Worm (Caenorhabditis elegans): ENCODE results near the gene F10D2.8.

Gene F10D2.8

DNA sequence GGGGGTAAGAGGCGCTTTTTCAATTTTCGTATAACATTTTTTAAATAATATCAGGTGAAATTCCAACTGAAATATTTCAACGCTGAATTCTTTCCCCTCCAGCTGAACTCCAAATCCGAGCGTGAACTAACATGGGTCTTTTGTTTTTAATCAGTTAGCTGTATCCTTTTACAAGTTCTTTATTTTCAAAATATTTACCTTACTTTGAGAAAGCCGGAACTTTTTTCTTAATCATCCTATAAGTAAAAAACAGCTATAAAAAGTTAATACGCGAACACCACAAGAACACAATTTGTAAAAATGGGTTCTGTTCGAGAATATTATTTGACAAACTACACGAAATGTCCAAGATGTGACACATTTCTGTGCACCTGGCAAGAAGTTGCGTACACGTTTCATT, 13.7 kb upstream of the F10D2.8 start, which contains the start of gene srh-83:
srh-83 (plus strand) TSS at position 301 of the 400 bp plus-strand sequence.
- TF ChIP-seq W03F9.2 (tag; optimal IDR thresholded peaks at IDR 0.05) (no peak), dao-5 (tag; optimal IDR thresholded peaks at IDR 0.05) (no peak), him-1 (tag; optimal IDR thresholded peaks at IDR 0.05) (no peak)

DNA sequence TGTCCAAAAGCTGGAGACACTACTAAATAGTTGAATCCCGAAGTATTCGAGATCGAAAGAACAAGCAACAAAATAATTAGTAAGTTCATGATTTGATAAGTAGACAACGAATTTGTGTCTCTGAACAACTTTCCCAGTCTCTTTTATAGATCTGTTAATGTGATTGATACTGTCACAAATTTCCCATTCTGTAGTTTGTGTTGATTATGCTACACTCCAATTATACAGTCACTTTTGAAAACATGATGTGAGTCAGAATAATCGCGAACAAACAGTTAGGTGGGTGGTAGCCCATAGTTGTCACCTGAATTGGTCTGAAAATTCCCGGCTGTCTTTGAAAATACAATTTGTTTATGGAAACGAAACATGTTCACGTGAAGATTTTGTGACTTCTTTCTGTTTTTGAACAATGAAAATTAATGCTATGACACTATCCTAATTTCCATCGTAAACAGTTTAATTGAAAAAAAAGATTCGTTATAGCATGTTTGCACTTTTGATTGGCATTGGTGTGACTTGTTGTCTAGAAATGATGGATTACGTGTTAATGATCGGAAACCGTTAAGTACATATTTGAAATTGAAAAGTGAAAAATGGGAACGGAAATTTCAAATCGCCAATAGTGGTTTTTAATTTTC, 13.1 kb upstream of the F10D2.8 start, which contains the start of gene ugt-41:
ugt-41 (minus strand) TSS at position 119 of the 638 bp plus-strand sequence.
- TF ChIP-seq him-1 (tag; optimal IDR thresholded peaks at IDR 0.05) (no peak), dao-5 (tag; optimal IDR thresholded peaks at IDR 0.05) (no peak), W03F9.2 (tag; optimal IDR thresholded peaks at IDR 0.05) (no peak)

DNA sequence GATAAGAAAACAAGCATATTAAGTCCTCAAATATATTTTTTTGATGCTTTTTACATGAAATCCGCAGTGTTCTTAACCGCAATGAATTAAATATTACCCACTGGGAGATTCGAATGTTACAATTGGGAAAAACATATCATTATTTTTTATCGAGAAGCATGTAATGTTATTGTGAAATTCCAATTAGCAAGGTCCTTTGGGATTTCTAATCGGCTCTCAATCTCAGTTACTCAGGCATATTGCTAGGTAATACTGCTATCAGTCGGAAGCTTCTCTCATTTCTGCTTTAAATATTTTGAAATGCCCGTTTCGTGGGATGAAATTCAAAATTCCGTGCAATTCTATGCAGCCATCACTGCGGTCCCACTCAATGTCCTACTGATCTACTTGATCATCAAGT, 8.9 kb upstream of the F10D2.8 start, which contains the start of gene str-204:
str-204 (plus strand) TSS at position 301 of the 400 bp plus-strand sequence.
- TF ChIP-seq him-1 (tag; optimal IDR thresholded peaks at IDR 0.05) (no peak), dao-5 (tag; optimal IDR thresholded peaks at IDR 0.05) (no peak), W03F9.2 (tag; optimal IDR thresholded peaks at IDR 0.05) (no peak)

DNA sequence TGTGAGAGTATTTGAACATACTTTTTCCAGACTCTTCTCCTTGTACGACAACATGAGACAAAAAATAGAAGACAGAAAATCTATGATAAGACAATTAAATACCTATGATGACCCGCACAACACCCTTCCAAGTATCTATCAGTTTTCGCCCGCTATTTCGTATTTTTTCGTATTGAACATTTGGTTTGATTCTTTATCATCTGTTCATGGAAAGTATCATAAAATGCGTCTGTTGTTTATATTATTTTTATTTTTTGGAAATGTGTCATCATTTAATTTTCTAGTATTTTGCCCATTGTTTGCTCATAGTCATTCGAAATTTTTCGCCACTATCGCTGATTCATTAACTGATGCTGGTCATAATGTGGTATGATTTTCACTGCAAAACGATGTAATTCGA, 6.6 kb upstream of the F10D2.8 start, which contains the start of gene ugt-39:
ugt-39 (plus strand) TSS at position 54 of the 400 bp plus-strand sequence.
- TF ChIP-seq W03F9.2 (tag; optimal IDR thresholded peaks at IDR 0.05) (no peak), dao-5 (tag; optimal IDR thresholded peaks at IDR 0.05) (no peak), him-1 (tag; optimal IDR thresholded peaks at IDR 0.05) (no peak)

DNA sequence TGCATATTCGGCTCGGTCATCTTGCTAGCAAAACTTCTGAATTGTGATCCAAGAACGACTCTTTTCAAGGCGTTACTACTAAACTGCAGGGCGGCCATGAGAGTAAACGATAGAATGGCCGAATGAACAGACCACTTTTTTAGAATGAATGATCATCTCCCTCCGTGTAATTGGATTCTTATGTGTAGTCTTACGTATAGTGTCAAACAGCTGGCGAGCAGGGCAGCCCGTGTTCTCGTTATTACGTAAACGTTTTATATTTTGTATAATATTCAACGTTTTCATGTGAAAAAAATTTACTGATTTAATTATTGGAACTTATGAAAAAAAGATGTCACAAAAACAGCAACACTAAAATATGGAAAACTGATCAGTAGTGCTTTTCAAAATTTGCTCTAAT, 5.6 kb upstream of the F10D2.8 start, which contains the start of gene F10D2.10:
F10D2.10 (minus strand) TSS at position 101 of the 400 bp plus-strand sequence.
- no peak for TF ChIP-seq W03F9.2 (tag; optimal IDR thresholded peaks at IDR 0.05)
- TF ChIP-seq dao-5 (tag; optimal IDR thresholded peaks at IDR 0.05) = no peak
- no peak for TF ChIP-seq him-1 (tag; optimal IDR thresholded peaks at IDR 0.05)

DNA sequence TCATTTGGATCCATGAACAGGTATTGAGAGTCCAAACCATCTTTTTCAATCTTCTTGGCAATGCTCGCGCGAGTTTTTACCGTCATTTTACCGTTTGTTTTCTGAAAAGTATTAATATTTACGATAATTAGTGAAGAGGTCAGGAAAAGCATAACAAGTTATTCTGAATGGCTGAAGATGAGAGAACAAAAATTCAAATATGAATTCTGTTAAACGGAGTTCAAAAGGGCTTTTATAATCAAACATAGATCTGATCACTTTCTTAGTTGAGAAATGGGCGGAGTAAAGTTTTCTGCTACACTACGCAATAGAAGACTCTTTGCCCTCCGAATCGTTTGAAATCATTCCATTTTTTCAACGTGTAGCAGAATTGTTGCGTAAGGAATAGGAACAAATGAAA, 2.5 kb upstream of the F10D2.8 start, which contains the start of gene fat-7:
fat-7 (minus strand) TSS at position 101 of the 400 bp plus-strand sequence.
- TF ChIP-seq dao-5 (tag; optimal IDR thresholded peaks at IDR 0.05) (no peak), him-1 (tag; optimal IDR thresholded peaks at IDR 0.05) (no peak), W03F9.2 (tag; optimal IDR thresholded peaks at IDR 0.05) (no peak)

DNA sequence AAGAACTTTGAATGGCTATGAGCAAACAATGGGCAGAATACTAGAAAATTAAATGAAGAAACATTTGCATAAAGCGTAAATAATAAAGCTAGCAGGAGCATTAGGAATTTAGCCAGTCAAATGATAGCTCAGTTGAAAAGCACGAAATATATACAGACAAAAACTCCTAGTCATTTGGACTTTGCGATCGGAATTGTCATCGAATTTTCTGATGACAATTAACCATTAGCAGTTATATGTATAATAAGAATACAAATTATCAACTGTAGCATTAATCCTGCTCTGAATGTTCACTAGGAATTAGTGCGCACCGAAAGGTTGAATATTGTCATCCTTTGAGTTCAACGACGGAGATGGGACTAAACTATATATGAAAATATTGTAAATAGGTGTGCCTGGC, 3.1 kb downstream of the F10D2.8 start, which contains the start of gene ugt-38:
ugt-38 (minus strand) TSS at position 101 of the 400 bp plus-strand sequence.
- TF ChIP-seq him-1 (tag; optimal IDR thresholded peaks at IDR 0.05) (no peak), W03F9.2 (tag; optimal IDR thresholded peaks at IDR 0.05) (no peak), dao-5 (tag; optimal IDR thresholded peaks at IDR 0.05) (no peak)

DNA sequence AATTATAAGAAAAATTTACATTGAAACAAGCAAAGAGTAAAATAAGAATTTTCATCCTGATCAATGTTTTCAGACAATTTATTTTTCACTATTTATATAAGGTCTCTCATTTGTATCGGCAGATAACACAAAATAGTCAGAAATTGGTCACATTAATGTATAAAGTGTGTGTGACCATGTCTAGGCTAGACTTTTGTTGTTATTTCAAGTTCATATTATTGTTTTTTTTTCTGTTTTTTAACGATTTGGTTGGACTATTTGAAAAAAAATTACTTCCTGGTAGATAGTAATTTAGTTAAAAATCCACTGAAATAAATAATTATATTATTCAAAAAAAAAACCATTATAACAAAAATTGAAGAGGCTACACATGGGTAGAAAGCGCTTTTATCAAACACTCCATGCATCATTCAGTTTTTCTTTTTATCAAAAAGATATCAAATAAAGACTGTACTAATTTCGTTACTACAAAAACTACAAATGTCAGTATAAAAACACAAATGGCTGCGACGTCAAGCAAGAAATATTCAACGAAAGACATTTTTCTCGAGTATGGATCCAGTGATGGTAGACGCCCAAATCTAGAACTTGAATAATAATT, 5.2 kb downstream of the F10D2.8 start, which contains the start of gene ugt-37:
ugt-37 (minus strand) TSS at position 69 of the 601 bp plus-strand sequence.
- no peak for TF ChIP-seq W03F9.2 (tag; optimal IDR thresholded peaks at IDR 0.05)

DNA sequence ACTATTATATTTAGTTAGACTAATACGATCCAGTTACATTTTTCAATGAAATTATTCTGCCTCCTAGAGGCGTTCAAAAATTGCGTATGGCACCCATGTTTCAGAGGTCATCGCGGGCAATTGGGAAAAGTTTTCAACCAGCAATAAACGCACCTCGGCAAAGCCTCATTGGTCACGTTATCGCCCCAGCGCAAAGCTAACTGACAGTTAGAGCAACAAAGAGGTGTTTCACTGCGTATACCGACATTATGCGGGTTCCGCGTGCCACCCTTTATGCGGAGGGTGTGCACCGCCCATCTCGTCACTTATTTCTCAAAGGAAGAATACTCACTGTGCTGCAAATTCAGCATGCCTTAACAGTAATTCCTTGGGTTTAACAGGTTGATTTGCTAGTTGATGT, 7.9 kb downstream of the F10D2.8 start:
- TF ChIP-seq dao-5 (tag; optimal IDR thresholded peaks at IDR 0.05) (no peak), W03F9.2 (tag; optimal IDR thresholded peaks at IDR 0.05) (no peak), him-1 (tag; optimal IDR thresholded peaks at IDR 0.05) (no peak)

DNA sequence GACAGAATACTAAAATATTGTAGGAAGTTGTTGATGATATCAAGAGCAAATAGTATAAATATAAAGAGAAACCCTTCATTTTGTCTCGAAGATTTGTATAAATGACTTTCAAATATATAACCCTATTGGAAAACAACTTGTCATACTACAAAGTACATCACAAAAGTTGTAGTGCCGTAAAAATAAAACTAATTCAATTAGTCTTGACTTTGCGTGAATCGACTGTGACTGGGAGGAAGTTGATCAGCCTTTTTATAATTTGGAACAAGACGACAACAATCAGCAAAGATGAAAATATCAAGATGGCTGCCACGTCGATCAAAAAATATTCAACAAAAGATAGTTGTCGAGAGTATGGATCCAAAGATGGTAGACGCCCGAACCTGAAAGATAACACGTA, 8.7 kb downstream of the F10D2.8 start, which contains the start of gene ugt-40:
ugt-40 (minus strand) TSS at position 101 of the 400 bp plus-strand sequence.
- TF ChIP-seq W03F9.2 (tag; optimal IDR thresholded peaks at IDR 0.05) = no peak
- no peak for TF ChIP-seq him-1 (tag; optimal IDR thresholded peaks at IDR 0.05)
- TF ChIP-seq dao-5 (tag; optimal IDR thresholded peaks at IDR 0.05) = no peak

DNA sequence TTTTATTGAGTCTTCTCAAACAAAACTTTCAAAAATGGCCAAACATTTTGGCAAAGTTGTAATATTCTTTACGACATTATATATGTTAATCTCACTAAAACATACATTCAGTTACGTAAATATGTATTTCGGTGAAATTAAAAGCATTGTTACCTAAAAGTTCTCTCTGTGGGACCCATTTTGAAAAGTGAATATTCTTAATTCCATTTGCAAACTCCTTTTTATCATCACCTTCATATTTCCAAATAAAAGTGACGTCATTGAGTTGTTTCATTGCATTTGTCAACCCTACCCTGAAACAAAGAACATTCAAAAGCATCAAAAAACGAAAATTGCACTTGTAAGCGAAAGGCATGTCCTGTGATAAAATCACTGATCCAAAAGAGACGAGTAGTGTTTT, 10.1 kb downstream of the F10D2.8 start:
- TF ChIP-seq him-1 (tag; optimal IDR thresholded peaks at IDR 0.05) (no peak), W03F9.2 (tag; optimal IDR thresholded peaks at IDR 0.05) (no peak), dao-5 (tag; optimal IDR thresholded peaks at IDR 0.05) (no peak)

DNA sequence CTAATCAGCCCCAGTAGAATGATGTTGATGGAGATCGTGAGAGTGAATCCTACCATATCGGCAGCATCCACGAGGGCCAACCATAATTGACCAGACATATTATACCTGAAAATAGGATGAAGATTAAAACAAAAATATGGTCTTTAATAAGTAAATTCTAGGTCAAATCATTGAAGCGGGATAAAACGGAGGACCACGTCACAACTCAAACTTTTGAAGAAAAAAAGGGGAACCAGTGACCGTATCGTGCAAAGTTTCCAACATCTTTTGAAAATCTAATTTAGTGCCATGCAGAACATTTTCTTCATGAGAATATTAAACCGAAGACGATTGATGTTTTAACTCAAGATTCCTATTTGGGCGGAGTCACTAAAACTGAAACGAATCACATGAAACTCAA, 12.2 kb downstream of the F10D2.8 start, which contains the start of gene str-112:
str-112 (minus strand) TSS at position 101 of the 400 bp plus-strand sequence.
- TF ChIP-seq dao-5 (tag; optimal IDR thresholded peaks at IDR 0.05) (no peak), W03F9.2 (tag; optimal IDR thresholded peaks at IDR 0.05) (no peak), him-1 (tag; optimal IDR thresholded peaks at IDR 0.05) (no peak)

DNA sequence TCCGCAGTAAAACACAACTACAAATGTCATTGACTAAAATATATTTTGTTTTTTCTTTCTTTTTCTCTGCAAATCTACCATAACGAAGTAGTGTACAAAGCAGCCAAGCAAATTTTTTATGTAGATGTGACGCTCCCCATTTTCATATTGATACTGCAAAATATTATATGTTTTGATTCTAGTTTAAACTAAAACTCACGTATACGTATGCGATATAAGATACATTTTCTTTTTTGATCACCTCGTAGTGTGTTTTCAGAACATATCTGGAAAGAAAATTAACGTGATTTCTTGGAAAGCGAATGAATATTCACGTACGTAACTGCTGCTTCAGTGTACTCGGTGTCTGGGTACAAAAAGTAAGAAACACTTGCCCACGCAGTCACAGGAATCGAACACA, 13.7 kb downstream of the F10D2.8 start:
- TF ChIP-seq dao-5 (tag; optimal IDR thresholded peaks at IDR 0.05) (no peak), him-1 (tag; optimal IDR thresholded peaks at IDR 0.05) (no peak), W03F9.2 (tag; optimal IDR thresholded peaks at IDR 0.05) (no peak)

DNA sequence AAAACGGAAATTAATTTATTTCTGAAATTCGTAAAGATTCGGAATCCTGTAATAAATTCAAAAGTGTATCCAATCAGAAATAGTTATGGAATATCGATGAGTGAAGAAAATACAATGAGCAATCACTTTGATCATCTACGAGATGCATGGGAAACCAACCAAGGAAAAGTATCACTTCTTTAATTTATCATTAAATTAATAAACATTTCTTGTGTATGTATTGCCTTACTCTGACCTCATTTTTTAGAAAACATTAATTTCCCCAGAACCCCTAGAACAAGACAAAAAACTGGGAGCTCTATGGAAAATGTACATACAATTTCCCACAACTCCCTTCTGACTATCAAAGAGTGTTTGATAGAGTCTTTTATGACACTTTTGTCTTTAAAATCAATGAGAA, 16.6 kb downstream of the F10D2.8 start, which contains the start of gene F10D2.16:
F10D2.16 (plus strand) TSS at position 301 of the 400 bp plus-strand sequence.
- TF ChIP-seq him-1 (tag; optimal IDR thresholded peaks at IDR 0.05) = no peak
- no peak for TF ChIP-seq W03F9.2 (tag; optimal IDR thresholded peaks at IDR 0.05)
- no peak for TF ChIP-seq dao-5 (tag; optimal IDR thresholded peaks at IDR 0.05)

Measured in whole organism, L4/young adult.